Worm (Caenorhabditis elegans): ENCODE measurements around the gene C18H7.4.

DNA sequence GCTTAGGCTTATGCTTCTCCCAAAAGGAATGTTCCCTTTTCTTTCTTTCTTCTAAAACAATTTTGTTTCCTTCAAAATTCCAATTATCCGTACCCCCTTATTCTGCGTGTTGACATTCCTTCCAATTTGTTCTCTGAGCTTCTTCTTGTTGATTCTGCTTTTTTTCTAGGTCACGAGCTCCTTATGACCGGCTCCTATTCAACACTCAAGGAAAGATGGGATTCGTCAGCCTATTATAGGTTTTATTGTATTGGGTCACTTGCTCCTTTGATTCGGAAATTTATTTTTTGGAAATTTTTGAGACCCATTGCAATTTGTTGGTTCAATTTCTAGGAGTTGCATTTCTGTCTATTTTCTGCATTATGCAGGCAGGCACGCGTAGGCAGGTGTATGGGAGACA lies 46.0 kb downstream of the C18H7.4 start:
- no peak for TF ChIP-seq snpc-4 (GFP tag; optimal IDR thresholded peaks at IDR 0.05)
- TF ChIP-seq snpc-4 (tag; optimal IDR thresholded peaks at IDR 0.05) = no peak
- TF ChIP-seq Y56A3A.18 (GFP tag; IDR thresholded peaks at IDR 0.05) = no peak
- TF ChIP-seq F52B5.7 (tag; optimal IDR thresholded peaks at IDR 0.05) = no peak
- no peak for TF ChIP-seq lin-35 (GFP tag; optimal IDR thresholded peaks at IDR 0.05)
- no peak for TF ChIP-seq nfya-1 (tag; optimal IDR thresholded peaks at IDR 0.05; ENCODE audit: borderline replicate concordance, insufficient read depth)
- TF ChIP-seq D2030.7 (GFP tag; IDR thresholded peaks at IDR 0.05) = no peak
- TF ChIP-seq madf-6 (GFP tag; IDR thresholded peaks at IDR 0.05) = no peak
